Fruit fly (Drosophila melanogaster) whole organism, embryonic: ENCODE results near the gene CG2444.

Experiments
- CG10209 ChIP-seq: fragments of 200-800 bp; sonication (Bioruptor generic); optimal IDR thresholded peaks from 3 replicates; lab custom pipeline; 2017; ENCODE audit warnings: missing biosample characterization, mild to moderate bottlenecking, missing genetic modification characterization, missing genetic modification reagents
- CG1024 ChIP-seq: fragments of 200-800 bp; sonication (Bioruptor generic); IDR thresholded peaks from 2 replicates; pipeline ENCODE4 v1.3.6; 2022; ENCODE audit warnings: missing biosample characterization, missing genetic modification characterization
- CG10543 ChIP-seq: fragments of 200-800 bp; sonication (Bioruptor generic); optimal IDR thresholded peaks from 3 replicates; lab custom pipeline; 2017; ENCODE audit warnings: missing biosample characterization, mild to moderate bottlenecking, missing genetic modification characterization, moderate library complexity
- CG11696 ChIP-seq: fragments of 200-800 bp; sonication (Bioruptor generic); IDR thresholded peaks from 2 replicates; pipeline ENCODE4 v1.3.6; 2022; ENCODE audit warnings: missing biosample characterization, missing genetic modification characterization
- CG12219 ChIP-seq: fragments of 200-800 bp; sonication (Bioruptor generic); optimal IDR thresholded peaks from 3 replicates; lab custom pipeline; 2018; ENCODE audit warnings: missing biosample characterization, mild to moderate bottlenecking, missing genetic modification characterization
- CG12942 ChIP-seq: fragments of 200-800 bp; sonication (Bioruptor generic); optimal IDR thresholded peaks from 3 replicates; lab custom pipeline; 2016; ENCODE audit warnings: missing biosample characterization, missing genetic modification characterization
- CG14667 ChIP-seq: fragments of 200-800 bp; sonication (Bioruptor generic); IDR thresholded peaks from 2 replicates; pipeline ENCODE4 v1.3.6; 2022; ENCODE audit warnings: missing biosample characterization, missing genetic modification characterization
- CG14710 ChIP-seq: fragments of 200-800 bp; sonication (Bioruptor generic); optimal IDR thresholded peaks from 3 replicates; lab custom pipeline; 2019; ENCODE audit warnings: missing biosample characterization, mild to moderate bottlenecking, missing genetic modification characterization, moderate library complexity
- CG18262 ChIP-seq: fragments of 200-800 bp; optimal IDR thresholded peaks from 3 replicates; lab custom pipeline; 2019; ENCODE audit warnings: missing biosample characterization, mild to moderate bottlenecking, missing genetic modification characterization, moderate library complexity
- CG18599 ChIP-seq: fragments of 200-800 bp; sonication (Bioruptor generic); optimal IDR thresholded peaks from 3 replicates; lab custom pipeline; 2017; ENCODE audit warnings: missing biosample characterization, missing genetic modification characterization, mild to moderate bottlenecking, moderate library complexity, missing genetic modification reagents
- CG3065 ChIP-seq: fragments of 200-800 bp; sonication (Bioruptor generic); optimal IDR thresholded peaks from 2 replicates; lab custom pipeline; 2016; ENCODE audit warnings: missing biosample characterization, missing genetic modification characterization
- CG31365 ChIP-seq: fragments of 200-800 bp; sonication (Bioruptor generic); optimal IDR thresholded peaks from 2 replicates; lab custom pipeline; 2018; ENCODE audit warnings: missing biosample characterization, mild to moderate bottlenecking, missing genetic modification characterization
- CG3281 ChIP-seq: fragments of 200-800 bp; sonication (Bioruptor generic); optimal IDR thresholded peaks from 3 replicates; lab custom pipeline; 2017; ENCODE audit warnings: missing biosample characterization, mild to moderate bottlenecking, missing genetic modification characterization
- CG4282 ChIP-seq: fragments of 200-800 bp; sonication (Bioruptor generic); optimal IDR thresholded peaks from 2 replicates; lab custom pipeline; 2016; ENCODE audit warnings: missing biosample characterization, missing genetic modification characterization
- CG4424 ChIP-seq: fragments of 200-800 bp; sonication (Bioruptor generic); optimal IDR thresholded peaks from 3 replicates; lab custom pipeline; 2016; ENCODE audit warnings: missing biosample characterization, missing genetic modification characterization
- CG4707 ChIP-seq: fragments of 200-800 bp; sonication (Bioruptor generic); optimal IDR thresholded peaks from 2 replicates; lab custom pipeline; 2018; ENCODE audit warnings: missing biosample characterization, mild to moderate bottlenecking, missing genetic modification characterization, moderate library complexity
- CG9727 ChIP-seq: fragments of 200-800 bp; sonication (Bioruptor generic); optimal IDR thresholded peaks from 3 replicates; lab custom pipeline; 2017; ENCODE audit warnings: missing biosample characterization, mild to moderate bottlenecking, missing genetic modification characterization
- CG9876 ChIP-seq: fragments of 200-800 bp; sonication (Bioruptor generic); optimal IDR thresholded peaks from 2 replicates; lab custom pipeline; 2016; ENCODE audit warnings: missing biosample characterization, missing genetic modification characterization
- CHES-1-like ChIP-seq: fragments of 200-800 bp; sonication (Bioruptor generic); optimal IDR thresholded peaks from 2 replicates; lab custom pipeline; 2016; ENCODE audit warnings: missing biosample characterization, missing genetic modification characterization
- Camta ChIP-seq: fragments of 200-800 bp; sonication (Bioruptor generic); optimal IDR thresholded peaks from 2 replicates; lab custom pipeline; 2016; ENCODE audit warnings: missing biosample characterization, missing genetic modification characterization
- D19B ChIP-seq: fragments of 200-800 bp; sonication (Bioruptor generic); optimal IDR thresholded peaks from 2 replicates; lab custom pipeline; 2017; ENCODE audit warnings: missing biosample characterization, mild to moderate bottlenecking, missing genetic modification characterization
- Dbx ChIP-seq: fragments of 200-800 bp; sonication (Bioruptor generic); IDR thresholded peaks from 3 replicates; pipeline ENCODE4 v1.3.6; 2022; ENCODE audit warnings: missing biosample characterization, missing genetic modification characterization
- Doc2 ChIP-seq: fragments of 200-800 bp; sonication (Bioruptor generic); IDR thresholded peaks from 2 replicates; pipeline ENCODE4 v1.3.6; 2022; ENCODE audit warnings: missing biosample characterization, missing genetic modification characterization
- Hr78 ChIP-seq, 2 experiments: fragments of 200-800 bp in 1 of 2; fragments of >200 bp in 1 of 2; sonication (Bioruptor generic) in 1 of 2; optimal IDR thresholded peaks; 2 replicates each; lab custom pipeline; 2017 to 2019; ENCODE audit warnings: missing biosample characterization in 2 of 2, missing genetic modification characterization in 2 of 2, mild to moderate bottlenecking in 1 of 2, moderate library complexity in 1 of 2
- Med ChIP-seq: fragments of 200-800 bp; sonication (Bioruptor generic); peaks from one replicate; lab custom pipeline; 2016; ENCODE audit warnings: missing biosample characterization, missing genetic modification characterization, mild to moderate bottlenecking, inconsistent platforms, moderate library complexity
- Mes4 ChIP-seq: fragments of 200-800 bp; sonication (Bioruptor generic); optimal IDR thresholded peaks from 2 replicates; lab custom pipeline; 2016; ENCODE audit warnings: missing biosample characterization, missing genetic modification characterization
- Opbp ChIP-seq: fragments of 200-800 bp; sonication (Bioruptor generic); IDR thresholded peaks from 3 replicates; pipeline ENCODE4 v1.3.6; 2022; ENCODE audit warnings: missing biosample characterization, missing genetic modification characterization; ENCODE audit not compliant: partially characterized antibody
- Optix ChIP-seq: fragments of 200-800 bp; sonication (Bioruptor generic); IDR thresholded peaks from 3 replicates; pipeline ENCODE4 v1.3.6; 2022; ENCODE audit warnings: missing biosample characterization, missing genetic modification characterization
- Sin3A ChIP-seq: fragments of >200 bp; optimal IDR thresholded peaks from 2 replicates; lab custom pipeline; 2018
- Spps ChIP-seq: fragments of 200-800 bp; sonication (Bioruptor generic); optimal IDR thresholded peaks from 2 replicates; lab custom pipeline; 2018; ENCODE audit warnings: missing biosample characterization, mild to moderate bottlenecking, missing genetic modification characterization
- ato ChIP-seq: fragments of 200-800 bp; sonication (Bioruptor generic); IDR thresholded peaks from 2 replicates; pipeline ENCODE4 v1.3.6; 2022; ENCODE audit warnings: missing biosample characterization, missing genetic modification characterization; ENCODE audit not compliant: partially characterized antibody
- bbx ChIP-seq: fragments of 200-800 bp; sonication (Bioruptor generic); IDR thresholded peaks from 2 replicates; pipeline ENCODE4 v1.3.6; 2022; ENCODE audit warnings: missing biosample characterization, missing genetic modification characterization; ENCODE audit not compliant: partially characterized antibody
- emc ChIP-seq: fragments of 200-800 bp; sonication (Bioruptor generic); optimal IDR thresholded peaks from 2 replicates; lab custom pipeline; 2016; ENCODE audit warnings: missing biosample characterization, missing genetic modification characterization
- esg ChIP-seq: fragments of 200-800 bp; sonication (Bioruptor generic); conservative IDR thresholded peaks from 2 replicates; pipeline ENCODE4 v1.3.6; 2022; ENCODE audit warnings: missing biosample characterization, missing genetic modification characterization
- fd102C ChIP-seq: fragments of 200-800 bp; sonication (Bioruptor generic); optimal IDR thresholded peaks from 2 replicates; lab custom pipeline; 2018; ENCODE audit warnings: missing biosample characterization, mild to moderate bottlenecking, missing genetic modification characterization, moderate library complexity
- fru ChIP-seq: fragments of >200 bp; optimal IDR thresholded peaks from 2 replicates; lab custom pipeline; 2017
- gcm ChIP-seq: fragments of 200-800 bp; sonication (Bioruptor generic); optimal IDR thresholded peaks from 2 replicates; lab custom pipeline; 2019; ENCODE audit warnings: missing biosample characterization, mild to moderate bottlenecking, missing genetic modification characterization, moderate library complexity
- grau ChIP-seq: fragments of 200-800 bp; optimal IDR thresholded peaks from 3 replicates; lab custom pipeline; 2019; ENCODE audit warnings: missing biosample characterization, mild to moderate bottlenecking, missing genetic modification characterization, moderate library complexity
- h ChIP-seq: fragments of >200 bp; optimal IDR thresholded peaks from 2 replicates; lab custom pipeline; 2017
- insv ChIP-seq, 2 experiments: fragments of 200-800 bp; sonication (Bioruptor generic); optimal IDR thresholded peaks; 3 replicates each; lab custom pipeline; 2016 to 2018; ENCODE audit warnings: missing biosample characterization in 2 of 2, missing genetic modification characterization in 2 of 2
- ken ChIP-seq: fragments of 200-800 bp; sonication (Bioruptor generic); IDR thresholded peaks from 3 replicates; pipeline ENCODE4 v1.3.6; 2022; ENCODE audit warnings: missing biosample characterization, missing genetic modification characterization
- lab ChIP-seq: fragments of 200-800 bp; sonication (Bioruptor generic); optimal IDR thresholded peaks from 3 replicates; lab custom pipeline; 2017; ENCODE audit warnings: missing biosample characterization, missing genetic modification characterization, mild to moderate bottlenecking, moderate library complexity, missing genetic modification reagents
- nerfin-2 ChIP-seq: fragments of 200-800 bp; sonication (Bioruptor generic); IDR thresholded peaks from 2 replicates; pipeline ENCODE4 v1.3.6; 2022; ENCODE audit warnings: missing biosample characterization, missing genetic modification characterization; ENCODE audit not compliant: partially characterized antibody
- nom ChIP-seq: fragments of 200-800 bp; sonication (Bioruptor generic); optimal IDR thresholded peaks from 2 replicates; lab custom pipeline; 2017; ENCODE audit warnings: missing biosample characterization, missing genetic modification characterization, mild to moderate bottlenecking, moderate library complexity, missing genetic modification reagents
- peb ChIP-seq: fragments of 200-800 bp; sonication (Bioruptor generic); IDR thresholded peaks from 2 replicates; pipeline ENCODE4 v1.3.6; 2022; ENCODE audit warnings: missing biosample characterization, missing genetic modification characterization
- pros ChIP-seq: fragments of 200-800 bp; sonication (Bioruptor generic); optimal IDR thresholded peaks from 3 replicates; lab custom pipeline; 2019; ENCODE audit warnings: missing biosample characterization, mild to moderate bottlenecking, missing genetic modification characterization, moderate library complexity
- psq ChIP-seq: fragments of 200-800 bp; sonication (Bioruptor generic); optimal IDR thresholded peaks from 2 replicates; lab custom pipeline; 2017; ENCODE audit warnings: missing biosample characterization, missing genetic modification characterization
- slou ChIP-seq: fragments of 200-800 bp; sonication (Bioruptor generic); optimal IDR thresholded peaks from 3 replicates; lab custom pipeline; 2016; ENCODE audit warnings: missing biosample characterization, missing genetic modification characterization
- sug ChIP-seq: fragments of 200-800 bp; optimal IDR thresholded peaks from 2 replicates; lab custom pipeline; 2019; ENCODE audit warnings: missing biosample characterization, mild to moderate bottlenecking, missing genetic modification characterization, moderate library complexity
- unc-4 ChIP-seq: fragments of 200-800 bp; sonication (Bioruptor generic); IDR thresholded peaks from 2 replicates; pipeline ENCODE4 v1.3.6; 2022; ENCODE audit warnings: missing biosample characterization, missing genetic modification characterization; ENCODE audit not compliant: partially characterized antibody
- vvl ChIP-seq: fragments of 200-800 bp; sonication (Bioruptor generic); IDR thresholded peaks from 2 replicates; pipeline ENCODE4 v1.3.6; 2022; ENCODE audit warnings: missing biosample characterization, missing genetic modification characterization

Gene CG2444

dm6 chrX:11716731-11717326 is 11.7 kb upstream of the CG2444 start, which contains the start of gene prtp (continued):
- TF ChIP-seq CG14710 (tag; lab: Kevin White, UChicago) (peak; percentile 71), fru (no peak), Optix (GFP tag; lab: Robert Waterston, UW) (no peak), CG3065 (GFP tag; lab: Kevin White, UChicago) (no peak), CG3281 (GFP tag; lab: Kevin White, UChicago) (no peak), ken (peak; percentile 55; the same call in 1 of the 3 replicates), Hr78 (GFP tag; optimal IDR thresholded peaks at IDR 0.05; lab: Kevin White, UChicago) (no peak), CG18262 (tag; lab: Kevin White, UChicago) (no peak), gcm (GFP tag; lab: Kevin White, UChicago) (no peak), CHES-1-like (GFP tag; lab: Kevin White, UChicago) (no peak), bbx (peak; percentile 32; the same call in 1 of the 2 replicates), CG12219 (GFP tag; lab: Kevin White, UChicago) (no peak), psq (GFP tag; lab: Kevin White, UChicago) (no peak), CG31365 (tag; lab: Kevin White, UChicago) (no peak), Sin3A (lab: Kevin White, UChicago) (peak; percentile 44), Camta (GFP tag; lab: Kevin White, UChicago) (peak; percentile 12), CG18599 (GFP tag; lab: Kevin White, UChicago) (no peak), peb (GFP tag; lab: Robert Waterston, UW) (no peak), insv (GFP tag; optimal IDR thresholded peaks at IDR 0.05; lab: Kevin White, UChicago) (no peak), ato (GFP tag; lab: Robert Waterston, UW) (no peak; the same call in 1 of the 2 replicates), nom (GFP tag; lab: Kevin White, UChicago) (no peak), Dbx (GFP tag; lab: Robert Waterston, UW) (no peak), esg (GFP tag; lab: Robert Waterston, UW) (no peak), Spps (tag; lab: Kevin White, UChicago) (no peak), fd102C (no peak), CG1024 (GFP tag; lab: Robert Waterston, UW) (no peak), CG10543 (GFP tag; lab: Kevin White, UChicago) (no peak), CG10209 (no peak), CG4424 (GFP tag; lab: Kevin White, UChicago) (no peak), grau (tag; lab: Kevin White, UChicago) (no peak), nerfin-2 (peak; percentile 19; the same call in 1 of the 2 replicates), Mes4 (GFP tag; lab: Kevin White, UChicago) (no peak), pros (GFP tag; lab: Kevin White, UChicago) (no peak), slou (no peak), CG12942 (GFP tag; lab: Kevin White, UChicago) (no peak), CG4707 (GFP tag; lab: Kevin White, UChicago) (no peak), sug (no peak), Med (no peak), CG9727 (GFP tag; lab: Kevin White, UChicago) (no peak), CG11696 (GFP tag; lab: Robert Waterston, UW) (no peak), D19B (GFP tag; lab: Kevin White, UChicago) (no peak), unc-4 (GFP tag; lab: Robert Waterston, UW) (peak; percentile 61; the same call in 1 of the 2 replicates), CG14667 (no peak), CG4282 (no peak), Opbp (GFP tag; lab: Robert Waterston, UW) (no peak), CG9876 (GFP tag; lab: Kevin White, UChicago) (no peak), lab (GFP tag; lab: Kevin White, UChicago) (no peak), vvl (GFP tag; lab: Robert Waterston, UW) (no peak), emc (GFP tag; lab: Kevin White, UChicago) (no peak), Doc2 (no peak), h (no peak)
